Fruit fly (Drosophila melanogaster): ENCODE results near the gene CG9173.
"Not testable (repeated sequence)": the region's sequence is repeated elsewhere in the genome, so short reads cannot be mapped to it uniquely, and the experiment has no call there.

Gene CG9173

DNA sequence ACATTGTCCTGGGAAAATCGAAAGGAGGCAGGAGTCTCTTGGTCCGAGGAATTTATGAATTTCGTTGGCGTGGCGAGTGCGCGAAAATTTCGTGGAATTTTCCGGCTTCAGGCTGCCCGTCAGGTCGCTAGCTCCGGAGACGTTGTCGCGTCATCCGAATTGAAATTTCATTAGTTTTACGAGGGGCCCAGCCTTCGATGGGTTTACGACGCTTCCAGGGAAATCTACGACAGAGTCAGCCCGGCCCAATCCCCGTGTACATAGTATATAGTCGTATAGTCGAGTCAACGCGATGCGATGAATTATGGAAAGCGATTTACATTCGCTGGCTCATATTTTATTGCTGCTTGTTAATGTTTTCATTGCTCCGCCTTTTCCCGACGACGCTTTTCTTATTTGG, 18.7 kb downstream of the CG9173 start:
- no peak for TF ChIP-seq EcR (GFP tag; optimal IDR thresholded peaks at IDR 0.05)
- no peak for TF ChIP-seq pan (optimal IDR thresholded peaks at IDR 0.05)

DNA sequence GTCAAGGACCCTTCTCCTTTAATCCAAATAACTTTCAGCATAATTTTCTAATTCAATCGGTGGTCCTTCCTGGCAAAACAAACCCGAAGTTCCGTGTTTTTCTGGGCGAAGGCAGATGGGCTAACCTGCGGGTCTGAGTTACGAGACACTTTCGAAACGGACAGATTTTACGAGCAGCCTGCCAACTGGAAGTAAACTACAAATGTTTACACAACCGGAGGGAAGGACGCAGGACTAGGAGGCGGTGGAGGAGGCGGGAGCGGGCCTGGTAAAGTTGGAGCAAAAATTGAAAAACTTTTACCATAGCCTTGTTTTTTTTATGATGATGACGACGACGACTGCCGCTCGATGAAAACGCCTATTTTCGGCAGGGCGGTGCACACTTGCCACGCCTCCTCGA, 21.1 kb downstream of the CG9173 start:
- TF ChIP-seq pan (optimal IDR thresholded peaks at IDR 0.05) (no peak), Dll (optimal IDR thresholded peaks at IDR 0.05) (no peak), EcR (GFP tag; optimal IDR thresholded peaks at IDR 0.05) (no peak), usp (GFP tag; optimal IDR thresholded peaks at IDR 0.05) (no peak), psq (optimal IDR thresholded peaks at IDR 0.05) (no peak), CG8478 (optimal IDR thresholded peaks at IDR 0.05) (no peak)

DNA sequence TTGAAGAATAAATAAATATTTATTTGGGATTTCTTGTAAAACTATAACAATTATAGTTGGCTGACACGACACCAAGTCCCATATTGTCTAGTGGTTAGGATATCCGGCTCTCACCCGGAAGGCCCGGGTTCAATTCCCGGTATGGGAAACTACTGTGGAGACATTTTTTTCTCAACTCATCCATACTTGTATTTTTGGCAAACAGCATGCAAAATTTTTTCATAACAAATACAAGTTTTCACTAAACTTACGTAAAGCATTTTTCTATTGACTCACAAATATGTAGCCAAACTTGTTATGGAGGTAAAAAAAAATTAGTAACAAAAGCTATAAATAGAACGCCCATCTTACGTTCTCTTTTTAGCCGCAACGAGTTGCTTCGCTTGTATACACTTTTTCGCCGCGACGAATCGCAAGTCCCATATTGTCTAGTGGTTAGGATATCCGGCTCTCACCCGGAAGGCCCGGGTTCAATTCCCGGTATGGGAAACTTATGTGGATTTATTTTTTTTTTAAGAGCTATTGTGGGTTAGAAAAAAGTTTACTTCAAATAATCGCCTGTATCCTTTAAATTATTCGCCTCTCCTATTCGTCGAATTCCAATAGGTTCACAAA, 21.8 kb downstream of the CG9173 start:
- TF ChIP-seq EcR (GFP tag; optimal IDR thresholded peaks at IDR 0.05): no peak
- TF ChIP-seq CG8478 (optimal IDR thresholded peaks at IDR 0.05): no peak
- no peak for TF ChIP-seq pan (optimal IDR thresholded peaks at IDR 0.05)
- no peak for TF ChIP-seq Dll (optimal IDR thresholded peaks at IDR 0.05)
- TF ChIP-seq usp (GFP tag; optimal IDR thresholded peaks at IDR 0.05): no peak
- no peak for TF ChIP-seq psq (optimal IDR thresholded peaks at IDR 0.05)

DNA sequence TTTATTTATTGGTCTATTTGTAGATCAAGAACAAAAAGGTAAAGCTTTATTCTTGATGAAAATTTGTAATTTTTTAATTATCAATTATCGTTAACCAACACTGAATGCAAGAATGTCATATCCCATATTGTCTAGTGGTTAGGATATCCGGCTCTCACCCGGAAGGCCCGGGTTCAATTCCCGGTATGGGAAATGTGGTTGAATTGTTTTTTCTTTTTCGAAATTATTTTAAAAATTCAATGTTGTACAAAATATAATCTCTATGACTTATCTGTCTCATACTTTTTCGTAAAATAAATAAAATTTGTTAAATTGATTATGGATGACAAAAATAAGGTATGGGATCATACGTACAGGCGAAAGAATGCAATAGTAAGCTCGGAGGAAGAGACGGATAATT, 25.0 kb downstream of the CG9173 start, which contains the start of gene CG32320:
CG32320 (plus strand) TSS at position 301 of the 400 bp plus-strand sequence.
- TF ChIP-seq Dll (optimal IDR thresholded peaks at IDR 0.05); psq (optimal IDR thresholded peaks at IDR 0.05); EcR (GFP tag; optimal IDR thresholded peaks at IDR 0.05): not testable (repeated sequence)

DNA sequence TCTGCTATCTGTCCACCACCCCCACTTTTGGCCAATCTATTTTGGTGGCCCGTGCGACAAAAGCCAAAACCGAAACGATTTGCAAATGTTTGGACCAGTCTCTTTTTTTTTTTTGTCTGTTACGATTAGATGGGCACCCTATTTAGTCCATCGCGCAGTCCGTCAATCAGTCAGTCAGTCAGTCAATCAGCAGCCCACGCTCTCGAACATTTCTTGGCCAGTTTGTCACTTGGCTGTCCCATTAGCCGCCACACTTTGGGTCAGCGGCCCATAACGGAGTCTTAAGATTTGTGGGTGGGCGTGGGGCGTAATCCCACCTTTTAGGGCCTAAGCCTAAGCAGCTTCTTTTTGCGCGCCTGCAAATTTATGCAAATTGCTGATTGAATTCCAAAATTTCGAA, 28.8 kb downstream of the CG9173 start:
- TF ChIP-seq usp (GFP tag; optimal IDR thresholded peaks at IDR 0.05) (no peak), CG8478 (optimal IDR thresholded peaks at IDR 0.05) (no peak), EcR (GFP tag; optimal IDR thresholded peaks at IDR 0.05) (no peak), psq (optimal IDR thresholded peaks at IDR 0.05) (no peak), pan (optimal IDR thresholded peaks at IDR 0.05) (no peak), Dll (optimal IDR thresholded peaks at IDR 0.05) (no peak)

DNA sequence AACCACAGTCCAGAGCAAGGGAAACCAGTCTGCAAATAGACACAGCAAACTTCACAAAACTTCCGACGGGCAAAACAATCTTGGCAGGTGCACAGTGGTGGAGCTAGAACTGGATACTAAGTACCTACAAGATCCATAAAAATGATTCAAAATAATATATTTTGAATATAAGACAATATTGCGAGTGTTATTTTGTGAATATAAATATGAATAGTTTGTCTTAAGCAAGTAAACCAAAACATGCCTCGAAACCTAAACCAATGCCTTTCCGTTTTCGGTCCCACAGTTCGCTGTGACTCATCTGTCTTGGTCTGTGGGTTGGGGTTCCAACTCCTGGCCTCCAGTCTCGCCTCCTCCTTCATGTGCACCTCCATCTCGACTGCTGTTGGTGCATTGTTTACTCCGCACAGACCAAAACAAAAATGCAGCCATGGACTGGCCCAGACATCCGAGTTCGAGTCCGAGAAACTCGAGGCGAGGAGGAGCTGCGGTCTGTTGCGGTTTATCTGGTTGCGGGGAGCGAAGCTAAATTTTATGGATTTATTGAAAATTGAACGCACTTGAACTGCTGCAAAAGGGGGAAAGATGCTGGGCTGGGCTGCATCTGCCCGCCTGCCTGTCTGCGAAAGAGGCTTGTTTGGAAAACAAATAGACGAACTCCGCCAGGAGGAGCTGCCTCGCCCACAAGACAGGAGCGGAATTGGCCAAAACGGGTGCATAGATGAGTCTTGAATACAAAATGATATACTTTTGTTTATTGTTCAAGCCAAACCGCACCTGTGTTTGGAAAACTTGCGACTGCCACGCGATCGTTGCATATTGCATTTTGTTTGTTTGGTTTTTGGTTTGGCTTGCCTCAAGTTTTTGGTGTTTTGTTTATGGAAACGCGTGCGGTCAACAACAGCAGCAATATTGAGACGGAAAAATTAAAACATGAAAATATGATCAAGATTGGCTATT, 31.0 kb downstream of the CG9173 start:
- TF ChIP-seq CG8478 (optimal IDR thresholded peaks at IDR 0.05) (no peak), EcR (GFP tag; optimal IDR thresholded peaks at IDR 0.05) (peak in 1 of 2 experiments; percentile 60), usp (GFP tag; optimal IDR thresholded peaks at IDR 0.05) (no peak), pan (optimal IDR thresholded peaks at IDR 0.05) (no peak), psq (optimal IDR thresholded peaks at IDR 0.05) (no peak), Dll (optimal IDR thresholded peaks at IDR 0.05) (no peak)

DNA sequence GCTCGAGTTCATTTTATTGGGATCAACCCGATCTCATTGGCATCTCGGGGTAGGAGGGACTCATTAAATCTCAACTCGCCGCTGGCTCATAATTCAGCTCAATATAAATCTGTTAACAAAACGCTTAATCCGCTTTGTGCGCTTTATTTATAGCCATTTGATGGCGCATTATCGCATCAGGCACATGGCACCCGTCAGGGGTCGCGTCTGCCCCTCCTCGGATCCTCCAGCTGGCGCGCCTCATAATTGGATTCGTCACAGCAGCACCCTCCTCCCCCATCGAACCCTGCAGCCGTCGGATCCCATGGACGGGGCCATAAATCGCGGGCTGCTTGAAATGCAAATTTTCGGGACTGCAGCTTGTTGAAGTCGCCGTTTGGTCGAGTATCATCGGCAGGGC, 32.9 kb downstream of the CG9173 start:
- TF ChIP-seq usp (GFP tag; optimal IDR thresholded peaks at IDR 0.05) (no peak), psq (optimal IDR thresholded peaks at IDR 0.05) (no peak), EcR (GFP tag; optimal IDR thresholded peaks at IDR 0.05) (no peak), Dll (optimal IDR thresholded peaks at IDR 0.05) (no peak)

DNA sequence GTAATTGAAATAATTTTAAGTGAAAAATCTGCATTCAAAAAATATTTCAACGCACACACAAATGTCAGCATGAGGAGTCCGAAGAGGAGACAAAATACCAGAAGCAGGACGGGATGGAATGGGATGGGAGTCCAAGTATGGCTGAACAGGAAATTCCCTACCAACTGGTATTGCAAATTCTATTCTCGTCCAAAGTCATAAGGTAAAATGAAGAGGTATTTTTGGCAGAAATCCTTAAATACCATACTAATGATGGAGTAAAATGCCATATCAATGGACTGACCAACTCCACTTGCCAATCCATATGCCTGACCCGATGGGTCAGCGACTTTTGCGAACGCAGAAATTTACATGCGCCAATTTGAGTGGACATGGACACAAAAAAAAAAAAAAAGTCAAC, 34.4 kb downstream of the CG9173 start:
- TF ChIP-seq pan (optimal IDR thresholded peaks at IDR 0.05): no peak
- no peak for TF ChIP-seq EcR (GFP tag; optimal IDR thresholded peaks at IDR 0.05)
- no peak for TF ChIP-seq Dll (optimal IDR thresholded peaks at IDR 0.05)
- TF ChIP-seq CG8478 (optimal IDR thresholded peaks at IDR 0.05): no peak
- TF ChIP-seq psq (optimal IDR thresholded peaks at IDR 0.05): no peak
- no peak for TF ChIP-seq usp (GFP tag; optimal IDR thresholded peaks at IDR 0.05)

DNA sequence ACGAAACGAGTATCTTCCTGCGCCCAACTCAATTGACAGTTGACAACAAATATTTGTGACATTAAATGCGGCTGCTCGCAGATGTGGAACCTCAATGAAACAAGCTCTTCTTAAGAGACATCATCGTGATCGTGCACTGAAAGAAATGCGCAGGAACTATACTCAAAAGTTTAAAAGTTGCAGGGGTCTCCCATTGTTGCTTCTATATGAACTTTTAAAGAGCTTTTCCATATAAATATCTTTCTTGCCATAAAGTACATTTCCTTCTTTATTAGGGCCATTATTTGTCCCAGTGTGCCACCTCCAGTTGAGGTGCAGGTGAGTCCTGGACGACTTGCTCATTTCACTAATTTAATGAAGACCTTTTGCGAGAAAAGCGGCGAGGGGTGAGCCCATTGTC, 35.2 kb downstream of the CG9173 start:
- no peak for TF ChIP-seq pan (optimal IDR thresholded peaks at IDR 0.05)
- no peak for TF ChIP-seq Dll (optimal IDR thresholded peaks at IDR 0.05)
- no peak for TF ChIP-seq psq (optimal IDR thresholded peaks at IDR 0.05)
- TF ChIP-seq EcR (GFP tag; optimal IDR thresholded peaks at IDR 0.05): no peak
- TF ChIP-seq CG8478 (optimal IDR thresholded peaks at IDR 0.05): no peak
- no peak for TF ChIP-seq usp (GFP tag; optimal IDR thresholded peaks at IDR 0.05)

DNA sequence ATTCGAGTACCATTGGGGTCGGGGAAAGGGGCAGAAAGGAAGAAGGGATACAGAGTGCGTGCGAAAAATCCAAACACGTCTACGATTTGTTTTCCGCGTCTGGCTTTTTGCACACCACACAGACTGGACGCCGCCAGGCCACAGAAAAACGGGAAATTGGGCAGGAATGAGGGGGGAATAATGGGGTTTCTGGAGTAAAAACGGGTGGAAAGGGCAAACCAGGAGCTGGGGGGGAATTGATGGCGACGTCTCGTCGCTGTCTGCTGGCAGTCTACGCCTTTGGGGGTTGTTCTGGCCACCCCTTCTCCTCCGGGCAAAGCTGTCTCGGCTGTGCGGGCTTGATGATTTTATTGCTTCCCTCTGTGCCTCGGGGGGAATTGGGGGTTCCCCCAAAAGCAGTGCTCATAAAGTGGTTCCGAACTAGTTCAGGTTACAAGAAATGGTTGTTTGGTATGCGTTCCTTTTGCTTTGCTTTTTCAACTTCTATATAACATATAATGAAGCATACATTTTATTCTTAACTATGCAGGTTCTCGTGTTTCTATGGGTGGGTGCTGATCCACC, 37.5 kb downstream of the CG9173 start:
- TF ChIP-seq CG8478 (optimal IDR thresholded peaks at IDR 0.05): no peak
- TF ChIP-seq EcR (GFP tag; optimal IDR thresholded peaks at IDR 0.05): no peak
- no peak for TF ChIP-seq psq (optimal IDR thresholded peaks at IDR 0.05)
- no peak for TF ChIP-seq Dll (optimal IDR thresholded peaks at IDR 0.05)
- no peak for TF ChIP-seq usp (GFP tag; optimal IDR thresholded peaks at IDR 0.05)
- TF ChIP-seq pan (optimal IDR thresholded peaks at IDR 0.05): no peak

DNA sequence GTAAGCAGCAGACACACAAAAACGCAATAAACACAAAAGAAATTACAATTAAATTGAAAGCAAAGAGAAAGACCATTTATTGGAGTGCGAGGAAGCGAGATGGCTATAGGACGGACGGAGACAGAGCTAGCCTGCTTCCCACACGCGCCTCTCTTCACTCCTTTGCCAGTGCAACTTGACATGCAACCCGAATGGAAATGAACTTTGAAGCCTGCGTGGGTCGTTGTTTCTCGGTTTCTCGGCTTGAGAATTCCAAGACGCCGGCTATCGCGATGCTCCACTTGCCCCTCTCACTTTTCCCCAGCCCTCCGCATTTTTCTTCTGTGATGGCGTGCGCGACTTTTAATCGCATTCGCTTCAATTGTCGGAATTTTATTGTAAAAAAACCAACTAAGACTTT, 42.3 kb downstream of the CG9173 start:
- TF ChIP-seq Dll (optimal IDR thresholded peaks at IDR 0.05): no peak
- TF ChIP-seq psq (optimal IDR thresholded peaks at IDR 0.05): no peak
- no peak for TF ChIP-seq usp (GFP tag; optimal IDR thresholded peaks at IDR 0.05)
- no peak for TF ChIP-seq EcR (GFP tag; optimal IDR thresholded peaks at IDR 0.05)
- no peak for TF ChIP-seq pan (optimal IDR thresholded peaks at IDR 0.05)
- TF ChIP-seq CG8478 (optimal IDR thresholded peaks at IDR 0.05): no peak
